Fruit fly (Drosophila melanogaster) whole organism, pupa: ENCODE results near the gene Hinfp.

Source experiments
- CG10348 ChIP-seq: fragments of 200-800 bp; sonication (Bioruptor generic); IDR thresholded peaks from 2 replicates; pipeline ENCODE4 v1.3.6; 2022; ENCODE audit warnings: missing biosample characterization, missing genetic modification characterization
- CG12605 ChIP-seq: fragments of 200-800 bp; sonication (Bioruptor generic); IDR thresholded peaks from 2 replicates; pipeline ENCODE4 v1.3.6; 2022; ENCODE audit warnings: missing biosample characterization, missing genetic modification characterization
- CG13204 ChIP-seq: fragments of 200-800 bp; sonication (Bioruptor generic); optimal IDR thresholded peaks from 2 replicates; lab custom pipeline; 2018; ENCODE audit warnings: missing biosample characterization, mild to moderate bottlenecking, missing genetic modification characterization, moderate library complexity
- CG14655 ChIP-seq: fragments of 200-800 bp; sonication (Bioruptor generic); optimal IDR thresholded peaks from 3 replicates; lab custom pipeline; 2017; ENCODE audit warnings: mild to moderate bottlenecking, missing biosample characterization, missing genetic modification reagents, missing genetic modification characterization
- CG15710 ChIP-seq: fragments of 200-800 bp; sonication (Bioruptor generic); optimal IDR thresholded peaks from 2 replicates; lab custom pipeline; 2018; ENCODE audit warnings: missing biosample characterization, mild to moderate bottlenecking, missing genetic modification characterization, moderate library complexity
- CG17806 ChIP-seq: fragments of 200-800 bp; sonication (Bioruptor generic); optimal IDR thresholded peaks from 2 replicates; lab custom pipeline; 2018; ENCODE audit warnings: missing biosample characterization, mild to moderate bottlenecking, missing genetic modification characterization, moderate library complexity
- CG32121 ChIP-seq: fragments of 200-800 bp; sonication (Bioruptor generic); IDR thresholded peaks from 2 replicates; pipeline ENCODE4 v1.3.6; 2022; ENCODE audit warnings: missing biosample characterization, missing genetic modification characterization
- CG34367 ChIP-seq: fragments of 200-800 bp; sonication (Bioruptor generic); optimal IDR thresholded peaks from 2 replicates; lab custom pipeline; 2018; ENCODE audit warnings: missing biosample characterization, mild to moderate bottlenecking, missing genetic modification characterization
- CG4496 ChIP-seq: fragments of 200-800 bp; sonication (Bioruptor generic); IDR thresholded peaks from 3 replicates; pipeline ENCODE4 v1.3.6; 2022; ENCODE audit warnings: missing biosample characterization, missing genetic modification characterization
- CG8159 ChIP-seq: fragments of 200-800 bp; sonication (Bioruptor generic); optimal IDR thresholded peaks from 3 replicates; lab custom pipeline; 2018; ENCODE audit warnings: missing biosample characterization, mild to moderate bottlenecking, missing genetic modification characterization, moderate library complexity
- CG8301 ChIP-seq: fragments of 200-800 bp; sonication (Bioruptor generic); optimal IDR thresholded peaks from 2 replicates; lab custom pipeline; 2018; ENCODE audit warnings: missing biosample characterization, mild to moderate bottlenecking, missing genetic modification characterization
- CG9948 ChIP-seq: fragments of 200-800 bp; sonication (Bioruptor generic); optimal IDR thresholded peaks from 2 replicates; lab custom pipeline; 2018; ENCODE audit warnings: missing biosample characterization, mild to moderate bottlenecking, missing genetic modification characterization, moderate library complexity
- D1 ChIP-seq: fragments of 200-800 bp; sonication (Bioruptor generic); optimal IDR thresholded peaks from 2 replicates; lab custom pipeline; 2018; ENCODE audit warnings: missing biosample characterization, mild to moderate bottlenecking, missing genetic modification characterization, moderate library complexity
- EcR ChIP-seq: fragments of 200-800 bp; sonication (Bioruptor generic); optimal IDR thresholded peaks from 3 replicates; lab custom pipeline; 2019; ENCODE audit warnings: missing biosample characterization, missing genetic modification characterization, mild to moderate bottlenecking, moderate library complexity, missing genetic modification reagents
- Ets98B ChIP-seq: fragments of 200-800 bp; sonication (Bioruptor generic); IDR thresholded peaks from 2 replicates; pipeline ENCODE4 v1.3.6; 2022; ENCODE audit warnings: missing biosample characterization, missing genetic modification characterization
- Pif1A ChIP-seq: fragments of 200-800 bp; sonication (Bioruptor generic); optimal IDR thresholded peaks from 3 replicates; lab custom pipeline; 2016; ENCODE audit warnings: missing biosample characterization, missing genetic modification characterization
- Pif1B ChIP-seq: fragments of 200-800 bp; sonication (Bioruptor generic); optimal IDR thresholded peaks from 3 replicates; lab custom pipeline; 2016; ENCODE audit warnings: missing biosample characterization, missing genetic modification characterization
- Snoo ChIP-seq: fragments of 200-800 bp; sonication (Bioruptor generic); optimal IDR thresholded peaks from 3 replicates; lab custom pipeline; 2017; ENCODE audit warnings: missing biosample characterization, mild to moderate bottlenecking, missing genetic modification characterization, inconsistent platforms
- fd96Ca ChIP-seq: fragments of 200-800 bp; sonication (Bioruptor generic); IDR thresholded peaks from 3 replicates; pipeline ENCODE4 v1.3.6; 2022; ENCODE audit warnings: missing biosample characterization, missing genetic modification characterization
- gl ChIP-seq: fragments of 200-800 bp; sonication (Bioruptor generic); optimal IDR thresholded peaks from 2 replicates; lab custom pipeline; 2018; ENCODE audit warnings: missing biosample characterization, mild to moderate bottlenecking, missing genetic modification characterization
- rn ChIP-seq: fragments of 200-800 bp; sonication (Bioruptor generic); IDR thresholded peaks from 2 replicates; pipeline ENCODE4 v1.3.6; 2022; ENCODE audit warnings: missing biosample characterization, missing genetic modification characterization

The Hinfp gene

DNA sequence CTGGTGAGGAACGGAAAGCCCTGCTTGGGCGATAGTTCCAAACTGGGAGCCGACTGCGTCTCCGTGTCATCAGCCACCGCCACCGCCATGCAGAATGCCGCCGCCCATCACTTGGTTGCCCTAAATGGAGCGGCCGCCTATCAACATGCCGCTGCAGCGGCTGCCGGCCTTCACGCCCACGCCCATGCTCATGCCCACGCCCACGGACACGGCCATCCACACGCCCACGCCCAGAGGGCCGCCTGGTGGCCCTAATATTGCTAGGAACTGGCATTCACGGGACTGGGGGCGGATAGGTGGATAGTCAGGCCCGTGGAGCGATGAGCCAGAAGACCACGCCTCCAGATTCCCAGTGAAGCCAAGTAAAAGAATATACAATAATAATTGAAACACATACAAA, 28.3 kb upstream of the Hinfp start:
- no peak for TF ChIP-seq CG4496 (GFP tag; lab: Robert Waterston, UW)
- no peak for TF ChIP-seq Pif1A (GFP tag; lab: Kevin White, UChicago)
- TF ChIP-seq CG8159 (tag; lab: Kevin White, UChicago) = no peak
- no peak for TF ChIP-seq CG12605 (GFP tag; lab: Robert Waterston, UW)
- TF ChIP-seq rn (GFP tag; lab: Robert Waterston, UW) = no peak
- TF ChIP-seq fd96Ca = no peak
- TF ChIP-seq CG14655 (GFP tag; lab: Kevin White, UChicago) = no peak
- no peak for TF ChIP-seq CG32121
- TF ChIP-seq gl (tag; lab: Kevin White, UChicago) = no peak
- no peak for TF ChIP-seq D1
- TF ChIP-seq Ets98B (GFP tag; lab: Robert Waterston, UW) = no peak
- no peak for TF ChIP-seq CG10348 (GFP tag; lab: Robert Waterston, UW)
- no peak for TF ChIP-seq CG15710 (tag; lab: Kevin White, UChicago)
- no peak for TF ChIP-seq CG17806
- TF ChIP-seq CG13204 = no peak
- TF ChIP-seq CG34367 (tag; lab: Kevin White, UChicago) = no peak
- no peak for TF ChIP-seq CG9948

- TF ChIP-seq rn (GFP tag; lab: Robert Waterston, UW) (no peak), D1 (no peak), CG8159 (tag; lab: Kevin White, UChicago) (no peak), CG34367 (tag; lab: Kevin White, UChicago) (no peak), CG17806 (no peak), Pif1A (GFP tag; lab: Kevin White, UChicago) (no peak), CG8301 (no peak), fd96Ca (no peak), gl (tag; lab: Kevin White, UChicago) (no peak), CG10348 (GFP tag; lab: Robert Waterston, UW) (no peak), CG9948 (no peak)
These were observed 26.9 kb upstream of the Hinfp start for dm6 chrX:598322-599057.

- TF ChIP-seq gl (tag; lab: Kevin White, UChicago) (no peak), CG32121 (no peak), fd96Ca (no peak), CG8301 (no peak), CG8159 (tag; lab: Kevin White, UChicago) (no peak), CG34367 (tag; lab: Kevin White, UChicago) (no peak), EcR (GFP tag; lab: Kevin White, UChicago) (no peak), CG9948 (no peak), Pif1A (GFP tag; lab: Kevin White, UChicago) (no peak), D1 (no peak), rn (GFP tag; lab: Robert Waterston, UW) (no peak), CG4496 (GFP tag; lab: Robert Waterston, UW) (no peak), Snoo (no peak), CG17806 (no peak), Pif1B (GFP tag; lab: Kevin White, UChicago) (no peak), CG14655 (GFP tag; lab: Kevin White, UChicago) (no peak), CG15710 (tag; lab: Kevin White, UChicago) (no peak), CG12605 (GFP tag; lab: Robert Waterston, UW) (no peak), Ets98B (GFP tag; lab: Robert Waterston, UW) (no peak)
These were observed 25.6 kb upstream of the Hinfp start for dm6 chrX:599727-600126.

DNA sequence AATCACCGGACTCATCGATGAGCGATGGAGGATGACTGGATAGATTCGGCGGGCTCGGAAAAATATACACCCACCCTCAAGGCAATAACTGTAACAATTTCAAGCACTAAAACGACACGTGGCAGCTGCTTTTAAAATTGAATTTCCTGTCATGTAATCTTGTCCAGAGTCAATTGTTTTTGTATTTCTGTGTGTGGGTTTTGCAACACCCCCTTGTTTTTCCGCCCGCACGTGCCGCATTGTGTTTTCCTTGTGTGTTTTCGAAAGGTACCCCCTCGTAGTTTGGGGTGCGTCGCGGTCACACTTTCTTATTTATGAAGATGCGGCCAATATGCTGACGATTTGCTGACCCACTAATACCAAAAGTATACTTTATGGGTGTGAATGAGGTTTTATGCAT, 23.4 kb upstream of the Hinfp start:
- TF ChIP-seq Ets98B (GFP tag; lab: Robert Waterston, UW) (no peak), CG8301 (no peak), CG15710 (tag; lab: Kevin White, UChicago) (no peak), CG32121 (no peak), D1 (no peak), fd96Ca (no peak), CG8159 (tag; lab: Kevin White, UChicago) (no peak), gl (tag; lab: Kevin White, UChicago) (no peak), CG34367 (tag; lab: Kevin White, UChicago) (no peak), CG13204 (no peak), Pif1B (GFP tag; lab: Kevin White, UChicago) (no peak), CG4496 (GFP tag; lab: Robert Waterston, UW) (no peak), CG17806 (no peak), CG10348 (GFP tag; lab: Robert Waterston, UW) (no peak), rn (GFP tag; lab: Robert Waterston, UW) (no peak)

- TF ChIP-seq CG8301 (no peak), CG15710 (tag; lab: Kevin White, UChicago) (no peak), CG10348 (GFP tag; lab: Robert Waterston, UW) (no peak), CG17806 (no peak), CG9948 (no peak), CG8159 (tag; lab: Kevin White, UChicago) (no peak), Ets98B (GFP tag; lab: Robert Waterston, UW) (no peak), CG14655 (GFP tag; lab: Kevin White, UChicago) (no peak), EcR (GFP tag; lab: Kevin White, UChicago) (no peak), CG4496 (GFP tag; lab: Robert Waterston, UW) (no peak), CG34367 (tag; lab: Kevin White, UChicago) (no peak), gl (tag; lab: Kevin White, UChicago) (no peak), CG12605 (GFP tag; lab: Robert Waterston, UW) (no peak), Pif1A (GFP tag; lab: Kevin White, UChicago) (no peak), Snoo (no peak), fd96Ca (no peak), rn (GFP tag; lab: Robert Waterston, UW) (no peak), D1 (no peak), CG32121 (no peak)
- TF ChIP-seq, all 21 proteins: peak for 0
These were observed 15.3 kb upstream of the Hinfp start for dm6 chrX:610048-610447.
